Worm (Caenorhabditis elegans): Measurements from ENCODE around the gene sri-10.

sri-10 gene

DNA sequence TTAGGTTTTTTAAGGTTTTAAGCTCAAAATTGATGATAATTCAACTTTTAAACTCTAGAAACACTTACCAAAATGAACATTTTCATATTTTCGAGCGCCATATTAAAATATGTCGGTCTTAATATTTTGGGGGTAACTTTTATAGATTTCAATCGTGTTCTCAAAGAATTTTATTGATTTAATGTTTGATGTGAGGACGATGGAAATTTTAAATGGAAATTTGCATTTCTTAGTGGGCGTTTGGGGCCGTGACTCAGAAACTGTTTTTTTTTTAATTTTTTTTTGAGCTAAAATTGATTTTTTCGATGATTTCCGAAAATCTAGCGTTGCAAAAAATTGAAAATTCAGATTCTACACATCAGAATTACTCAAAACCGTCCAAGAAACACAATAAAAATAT lies 3.0 kb downstream of the sri-10 start, which contains the start of gene C54E10.10:
C54E10.10 (minus strand) TSS at position 101 of the 400 bp plus-strand sequence.
- TF ChIP-seq sox-4 (tag; optimal IDR thresholded peaks at IDR 0.05) (no peak), F13H6.1 (tag; optimal IDR thresholded peaks at IDR 0.05) (no peak), Y22D7AL.16 (tag; optimal IDR thresholded peaks at IDR 0.05) (no peak), gmeb-2 (tag; optimal IDR thresholded peaks at IDR 0.05) (no peak), ceh-45 (GFP tag; IDR thresholded peaks at IDR 0.05) (no peak), syd-9 (tag; optimal IDR thresholded peaks at IDR 0.05) (no peak), ceh-30 (tag; optimal IDR thresholded peaks at IDR 0.05) (no peak), C38D4.7 (GFP tag; optimal IDR thresholded peaks at IDR 0.05) (no peak), ceh-9 (tag; optimal IDR thresholded peaks at IDR 0.05) (no peak), ceh-48 (tag; optimal IDR thresholded peaks at IDR 0.05) (no peak), pros-1 (tag; optimal IDR thresholded peaks at IDR 0.05) (no peak), ets-4 (tag; optimal IDR thresholded peaks at IDR 0.05) (no peak)

DNA sequence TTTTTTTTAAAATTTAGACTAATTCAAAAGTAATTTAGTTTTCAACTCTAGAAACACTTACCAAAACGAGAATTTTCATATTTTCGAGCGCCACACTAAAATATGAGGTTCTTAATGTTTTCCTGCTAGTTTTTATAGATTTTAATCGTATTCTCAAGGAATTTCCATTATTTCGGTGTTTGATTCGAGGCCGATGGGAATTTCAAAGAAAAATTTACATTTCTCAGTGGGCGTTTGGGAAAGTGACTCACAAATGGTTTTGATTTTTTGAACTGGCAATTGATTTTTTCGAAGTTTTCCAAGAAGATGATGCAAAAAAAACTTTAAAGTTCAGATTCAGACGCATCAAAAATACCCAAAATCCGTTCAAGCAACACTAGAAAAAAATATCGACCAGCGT lies 4.2 kb downstream of the sri-10 start, which contains the start of gene C54E10.11:
C54E10.11 (minus strand) TSS at position 101 of the 400 bp plus-strand sequence.
- TF ChIP-seq lim-6 (tag; optimal IDR thresholded peaks at IDR 0.05) = no peak
- no peak for TF ChIP-seq ceh-48 (tag; optimal IDR thresholded peaks at IDR 0.05)
- TF ChIP-seq ceh-31 (tag; optimal IDR thresholded peaks at IDR 0.05) = no peak
- TF ChIP-seq pha-2 (tag; optimal IDR thresholded peaks at IDR 0.05) = no peak

DNA sequence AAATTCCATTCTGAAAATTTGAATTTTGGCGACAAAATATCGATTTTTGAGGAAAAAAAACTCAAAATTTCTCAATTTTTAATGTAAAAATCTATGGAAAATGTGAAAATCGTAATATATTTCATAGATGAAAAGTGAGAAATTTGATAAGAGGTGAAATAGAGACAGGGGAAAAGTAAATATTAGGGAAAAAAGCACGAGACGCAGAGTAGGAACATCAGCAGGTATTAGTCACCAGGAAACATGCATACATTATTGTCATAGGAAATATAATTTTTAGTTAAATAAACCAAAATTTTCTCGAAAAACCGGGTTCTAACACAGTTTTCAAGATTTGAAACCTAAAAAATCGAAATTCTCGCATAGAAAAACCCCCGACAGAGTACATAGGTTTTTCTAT lies 5.5 kb downstream of the sri-10 start, which contains the start of gene nhr-170:
nhr-170 (minus strand) TSS at position 16 of the 400 bp plus-strand sequence.
- no peak for TF ChIP-seq pag-3 (tag; optimal IDR thresholded peaks at IDR 0.05; ENCODE audit: borderline replicate concordance)

DNA sequence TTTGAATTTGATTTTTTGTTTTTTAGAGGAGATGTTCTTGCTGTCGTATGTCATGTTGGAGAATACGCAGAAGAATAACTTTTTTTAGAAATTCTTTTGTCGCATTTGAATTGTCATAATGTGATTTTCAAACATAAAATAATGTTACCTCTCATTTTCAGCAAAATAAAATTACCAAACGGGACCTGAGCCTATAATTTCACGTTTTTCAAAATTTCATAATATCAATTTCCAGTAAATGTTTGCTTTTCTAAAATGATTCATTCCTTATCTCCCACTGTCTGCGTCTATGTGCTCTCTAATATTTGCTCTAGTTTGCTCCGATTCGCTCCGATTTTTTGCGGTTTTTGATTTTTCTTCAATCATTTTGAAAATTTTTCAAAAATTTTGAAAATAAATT lies 15.7 kb downstream of the sri-10 start, which contains the start of gene nhr-231:
nhr-231 (plus strand) TSS at position 301 of the 400 bp plus-strand sequence.
- TF ChIP-seq hlh-15 (tag; optimal IDR thresholded peaks at IDR 0.05) = no peak
- TF ChIP-seq ttx-3 (tag; optimal IDR thresholded peaks at IDR 0.05) = no peak
- TF ChIP-seq unc-42 (tag; optimal IDR thresholded peaks at IDR 0.05) = no peak
- no peak for TF ChIP-seq pag-3 (tag; optimal IDR thresholded peaks at IDR 0.05; ENCODE audit: borderline replicate concordance)

DNA sequence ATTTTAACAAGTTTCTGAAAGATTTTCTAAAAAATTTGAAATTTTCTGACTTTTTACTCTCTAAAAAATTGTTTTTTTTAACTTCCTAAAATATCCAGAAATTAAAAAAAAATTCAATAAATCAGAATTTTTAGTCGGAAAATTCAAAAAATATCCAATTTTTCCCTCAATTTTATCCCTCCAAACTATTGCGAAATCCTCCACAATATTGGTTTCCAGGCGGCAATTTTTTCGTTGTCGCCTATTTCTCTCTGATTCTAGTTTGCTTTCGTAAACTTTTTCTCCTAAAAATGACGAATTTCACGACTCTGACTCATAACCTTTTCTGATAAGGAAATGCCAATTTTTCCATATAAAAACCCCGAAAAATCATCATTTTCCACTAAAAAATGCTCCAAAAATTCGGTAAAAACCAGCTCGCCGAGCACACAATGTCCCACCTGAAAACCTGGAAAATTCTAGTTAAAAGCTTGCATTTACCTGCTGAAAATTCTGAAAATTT lies 18.8 kb downstream of the sri-10 start, which contains the start of gene Y17D7B.2:
Y17D7B.2 (plus strand) TSS at position 323 of the 502 bp plus-strand sequence.
- no peak for TF ChIP-seq C38D4.7 (GFP tag; optimal IDR thresholded peaks at IDR 0.05)
- TF ChIP-seq Y22D7AL.16 (tag; optimal IDR thresholded peaks at IDR 0.05) = no peak
- TF ChIP-seq unc-3 (GFP tag; conservative IDR thresholded peaks at IDR 0.05) = no peak
- no peak for TF ChIP-seq unc-3 (tag; optimal IDR thresholded peaks at IDR 0.05)
- TF ChIP-seq madf-2 (tag; optimal IDR thresholded peaks at IDR 0.05) = no peak
- TF ChIP-seq zip-5 (tag; optimal IDR thresholded peaks at IDR 0.05) = no peak
- TF ChIP-seq elt-4 (tag; optimal IDR thresholded peaks at IDR 0.05) = no peak
- TF ChIP-seq ceh-34 (tag; optimal IDR thresholded peaks at IDR 0.05) = no peak
- no peak for TF ChIP-seq ceh-2 (tag; optimal IDR thresholded peaks at IDR 0.05)
- TF ChIP-seq ceh-22 (tag; optimal IDR thresholded peaks at IDR 0.05) = no peak
- TF ChIP-seq tbx-2 (tag; optimal IDR thresholded peaks at IDR 0.05) = no peak
- TF ChIP-seq mec-3 (tag; optimal IDR thresholded peaks at IDR 0.05; ENCODE audit: borderline replicate concordance) = no peak
- no peak for TF ChIP-seq fkh-10 (GFP tag; optimal IDR thresholded peaks at IDR 0.05)
- TF ChIP-seq C08G9.2 (tag; optimal IDR thresholded peaks at IDR 0.05) = no peak

DNA sequence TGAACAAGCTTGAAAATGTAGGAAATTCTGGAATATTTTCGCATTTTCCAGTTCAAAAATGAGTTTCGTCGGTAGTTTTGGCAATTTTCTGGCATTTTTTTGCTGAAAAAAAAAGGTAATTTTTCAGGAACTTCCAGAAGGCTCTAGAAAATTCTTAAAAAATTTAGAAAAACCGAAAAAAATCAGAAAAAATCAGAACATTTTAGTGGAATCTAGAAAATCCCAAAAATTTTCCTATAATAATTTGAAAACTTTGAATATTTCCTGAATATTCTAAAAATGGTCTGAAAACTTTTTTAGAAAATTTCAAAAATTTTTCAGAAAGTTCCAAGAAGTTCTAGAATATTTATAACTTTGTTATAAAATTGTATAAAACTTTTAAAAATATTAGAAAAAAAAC lies 19.6 kb downstream of the sri-10 start, which contains the start of gene Y17D7B.3:
Y17D7B.3 (minus strand) TSS at position 101 of the 400 bp plus-strand sequence.
- no peak for TF ChIP-seq ceh-24 (tag; optimal IDR thresholded peaks at IDR 0.05)
- TF ChIP-seq pha-2 (tag; optimal IDR thresholded peaks at IDR 0.05) = no peak
- TF ChIP-seq hlh-15 (tag; optimal IDR thresholded peaks at IDR 0.05) = no peak
- TF ChIP-seq pag-3 (tag; optimal IDR thresholded peaks at IDR 0.05; ENCODE audit: borderline replicate concordance) = no peak
- TF ChIP-seq rnt-1 (tag; optimal IDR thresholded peaks at IDR 0.05) = no peak
- TF ChIP-seq nhr-232 (tag; optimal IDR thresholded peaks at IDR 0.05) = no peak
- no peak for TF ChIP-seq ama-1 (optimal IDR thresholded peaks at IDR 0.05)
- TF ChIP-seq sox-2 (GFP tag; IDR thresholded peaks at IDR 0.05) = no peak
- no peak for TF ChIP-seq C38D4.7 (GFP tag; optimal IDR thresholded peaks at IDR 0.05)
- no peak for TF ChIP-seq ceh-19 (GFP tag; optimal IDR thresholded peaks at IDR 0.05)
- no peak for TF ChIP-seq ceh-22 (tag; optimal IDR thresholded peaks at IDR 0.05)
- no peak for TF ChIP-seq lim-6 (tag; optimal IDR thresholded peaks at IDR 0.05)
- TF ChIP-seq gmeb-2 (tag; optimal IDR thresholded peaks at IDR 0.05) = no peak
- TF ChIP-seq dmd-4 (tag; optimal IDR thresholded peaks at IDR 0.05; ENCODE audit: borderline replicate concordance) = no peak
- TF ChIP-seq K02D7.2 (tag; optimal IDR thresholded peaks at IDR 0.05) = no peak
- TF ChIP-seq ref-2 (tag; optimal IDR thresholded peaks at IDR 0.05) = no peak
- no peak for TF ChIP-seq ets-4 (tag; optimal IDR thresholded peaks at IDR 0.05)
- no peak for TF ChIP-seq dve-1 (tag; optimal IDR thresholded peaks at IDR 0.05)
